Worm (Caenorhabditis elegans) whole organism, early embryonic: ENCODE results near the gene R03E9.2.

ENCODE experiments used
- B0310.2 ChIP-seq: sonication (generic microtip); optimal IDR thresholded peaks from 2 replicates; lab custom pipeline; 2016; ENCODE audit warnings: mild to moderate bottlenecking, missing genetic modification characterization, missing compliant biosample characterization
- F13C5.2 ChIP-seq: sonication (generic microtip); optimal IDR thresholded peaks from 2 replicates; lab custom pipeline; 2017; ENCODE audit warnings: mild to moderate bottlenecking, missing genetic modification characterization, inconsistent platforms, missing compliant biosample characterization
- aly-1 ChIP-seq: sonication (generic microtip); optimal IDR thresholded peaks from 2 replicates; lab custom pipeline; 2016; ENCODE audit warnings: missing genetic modification characterization, missing compliant biosample characterization
- ama-1 ChIP-seq: fragments of 150-350 bp; optimal IDR thresholded peaks from 2 replicates; lab custom pipeline; 2014
- ceh-13 ChIP-seq: fragments of 200-800 bp; sonication (Bioruptor generic); optimal IDR thresholded peaks from 2 replicates; lab custom pipeline; 2018; ENCODE audit warnings: mild to moderate bottlenecking, missing genetic modification characterization, missing compliant biosample characterization
- ceh-36 ChIP-seq: sonication (generic microtip); optimal IDR thresholded peaks from 2 replicates; lab custom pipeline; 2016; ENCODE audit warnings: missing genetic modification characterization, inconsistent platforms, missing compliant biosample characterization
- ets-7 ChIP-seq: sonication (generic microtip); optimal IDR thresholded peaks from 2 replicates; lab custom pipeline; 2016; ENCODE audit warnings: missing genotype, missing genetic modification characterization, missing compliant biosample characterization
- flt-1 ChIP-seq: fragments of 200-800 bp; sonication (Bioruptor generic); IDR thresholded peaks from 2 replicates; pipeline ENCODE4 v1.3.6; 2022; ENCODE audit warnings: missing genetic modification characterization, missing compliant biosample characterization
- hmbx-1 ChIP-seq: sonication (generic microtip); optimal IDR thresholded peaks from 2 replicates; lab custom pipeline; 2016; ENCODE audit warnings: mild to moderate bottlenecking, missing genetic modification characterization, missing compliant biosample characterization
- hmg-4 ChIP-seq: fragments of 200-800 bp; sonication (Bioruptor generic); optimal IDR thresholded peaks from 2 replicates; lab custom pipeline; 2018; ENCODE audit warnings: mild to moderate bottlenecking, missing genetic modification characterization, missing compliant biosample characterization
- hnd-1 ChIP-seq: sonication (generic microtip); optimal IDR thresholded peaks from 2 replicates; lab custom pipeline; 2016; ENCODE audit warnings: missing genetic modification characterization, missing compliant biosample characterization
- pes-1 ChIP-seq: fragments of 200-800 bp; sonication (Bioruptor generic); IDR thresholded peaks from 2 replicates; pipeline ENCODE4 v1.3.6; 2022; ENCODE audit warnings: missing genetic modification reagents, missing genetic modification characterization, missing compliant biosample characterization
- scrt-1 ChIP-seq: fragments of 200-800 bp; sonication (Bioruptor generic); IDR thresholded peaks from 2 replicates; pipeline ENCODE4 v1.3.6; 2022; ENCODE audit warnings: missing genetic modification characterization, missing compliant biosample characterization
- sea-1 ChIP-seq: fragments of 200-800 bp; sonication (Bioruptor generic); conservative IDR thresholded peaks from 2 replicates; pipeline ENCODE4 v1.3.6; 2022; ENCODE audit warnings: missing genetic modification characterization, missing compliant biosample characterization
- tbx-11 ChIP-seq: fragments of 200-800 bp; sonication (Bioruptor generic); IDR thresholded peaks from 2 replicates; pipeline ENCODE4 v1.3.6; 2022; ENCODE audit warnings: missing genetic modification characterization, missing compliant biosample characterization
- tbx-37 ChIP-seq: fragments of 200-800 bp; sonication (Bioruptor generic); conservative IDR thresholded peaks from 2 replicates; pipeline ENCODE4 v1.3.6; 2022; ENCODE audit warnings: missing genetic modification reagents, missing genetic modification characterization, missing compliant biosample characterization
- tra-4 ChIP-seq: sonication (generic microtip); optimal IDR thresholded peaks from 2 replicates; lab custom pipeline; 2017; ENCODE audit warnings: missing genetic modification characterization, missing compliant biosample characterization

The R03E9.2 gene

ce11 chrX:6688953-6689562 lies 44.0 kb downstream of the R03E9.2 start:
- TF ChIP-seq flt-1 (GFP tag; lab: Robert Waterston, UW): no peak
- no peak for TF ChIP-seq F13C5.2 (tag; lab: Kevin White, UChicago)
- no peak for TF ChIP-seq hnd-1 (tag; lab: Kevin White, UChicago)
- TF ChIP-seq tbx-11 (GFP tag; lab: Robert Waterston, UW): no peak
- TF ChIP-seq tra-4 (tag; lab: Kevin White, UChicago): no peak
- TF ChIP-seq hmbx-1 (tag; lab: Kevin White, UChicago): no peak
- no peak for TF ChIP-seq tbx-37
- TF ChIP-seq pes-1 (GFP tag; lab: Robert Waterston, UW): no peak
- no peak for TF ChIP-seq ets-7 (tag; lab: Kevin White, UChicago)
- TF ChIP-seq scrt-1 (GFP tag; lab: Robert Waterston, UW): no peak
- TF ChIP-seq ceh-36 (tag; lab: Kevin White, UChicago): no peak
- TF ChIP-seq aly-1 (tag; lab: Kevin White, UChicago): no peak
- no peak for TF ChIP-seq ama-1 (lab: Kevin White, UChicago)
- no peak for TF ChIP-seq ceh-13 (GFP tag; lab: Kevin White, UChicago)
- no peak for TF ChIP-seq hmg-4
- TF ChIP-seq sea-1: no peak
- no peak for TF ChIP-seq B0310.2 (tag; lab: Kevin White, UChicago)

- TF ChIP-seq hmbx-1 (tag; lab: Kevin White, UChicago) (no peak), tbx-37 (no peak), pes-1 (GFP tag; lab: Robert Waterston, UW) (no peak), hnd-1 (tag; lab: Kevin White, UChicago) (no peak), scrt-1 (GFP tag; lab: Robert Waterston, UW) (no peak), hmg-4 (no peak), tra-4 (tag; lab: Kevin White, UChicago) (no peak), ceh-36 (tag; lab: Kevin White, UChicago) (no peak), flt-1 (GFP tag; lab: Robert Waterston, UW) (no peak), aly-1 (tag; lab: Kevin White, UChicago) (no peak), tbx-11 (GFP tag; lab: Robert Waterston, UW) (no peak), sea-1 (no peak), ets-7 (tag; lab: Kevin White, UChicago) (no peak), B0310.2 (tag; lab: Kevin White, UChicago) (no peak), ama-1 (lab: Kevin White, UChicago) (no peak), F13C5.2 (tag; lab: Kevin White, UChicago) (no peak), ceh-13 (GFP tag; lab: Kevin White, UChicago) (no peak)
Measured at ce11 chrX:6687756-6688155, 45.3 kb downstream of the R03E9.2 start.

- no peak for TF ChIP-seq tra-4 (tag; lab: Kevin White, UChicago)
- TF ChIP-seq hmbx-1 (tag; lab: Kevin White, UChicago): no peak
Measured at ce11 chrX:6687345-6687744, 45.8 kb downstream of the R03E9.2 start.

- TF ChIP-seq B0310.2 (tag; lab: Kevin White, UChicago) (no peak), tbx-11 (GFP tag; lab: Robert Waterston, UW) (no peak), hnd-1 (tag; lab: Kevin White, UChicago) (no peak), ets-7 (tag; lab: Kevin White, UChicago) (no peak), ama-1 (lab: Kevin White, UChicago) (no peak), hmg-4 (no peak)
Measured at ce11 chrX:6682683-6683082, 50.4 kb downstream of the R03E9.2 start, which contains the start of gene F38B6.8. Gene F38B6.8, minus strand, starts transcription at chrX:6682783.
